Worm (Caenorhabditis elegans): Measurements from ENCODE around the gene ZK686.5.

DNA sequence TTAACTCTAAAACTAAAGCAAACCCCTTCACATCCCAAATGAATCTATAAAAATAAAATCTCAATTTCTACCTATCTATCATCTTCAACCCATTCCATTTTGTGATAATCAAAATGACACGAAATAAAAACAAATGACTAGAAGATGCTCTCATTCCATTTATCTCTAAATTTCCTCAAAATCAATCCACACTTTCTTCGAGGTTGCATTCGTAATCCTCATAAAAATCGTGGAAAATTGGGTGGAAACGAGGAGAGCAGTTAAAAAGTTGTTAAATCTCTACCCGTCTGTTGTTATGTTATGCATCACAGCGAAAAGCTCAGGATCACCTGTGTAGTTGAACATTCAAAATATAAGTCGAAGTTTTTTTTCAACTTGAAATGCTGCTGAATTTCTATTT lies 39.6 kb upstream of the ZK686.5 start:
- TF ChIP-seq skn-1 (tag; optimal IDR thresholded peaks at IDR 0.05) = no peak
- no peak for TF ChIP-seq nhr-237 (tag; optimal IDR thresholded peaks at IDR 0.05)
- TF ChIP-seq ztf-11 (tag; optimal IDR thresholded peaks at IDR 0.05) = no peak

All from whole organism, L3 larva.